Worm (Caenorhabditis elegans) whole organism, L4 larva: ENCODE data around the gene K03A11.1.

Source experiments
- F44E2.7 ChIP-seq: fragments of 200-800 bp; sonication (Bioruptor generic); IDR thresholded peaks from 2 replicates; pipeline ENCODE4 v2.1.2; 2022; ENCODE audit warnings: missing genetic modification characterization, missing compliant biosample characterization
- F49E8.2 ChIP-seq: sonication (generic microtip); optimal IDR thresholded peaks from 2 replicates; lab custom pipeline; 2016; ENCODE audit warnings: missing compliant biosample characterization, mild to moderate bottlenecking, missing genetic modification characterization, borderline replicate concordance
- Y105C5A.15 ChIP-seq: fragments of 200-800 bp; sonication (Bioruptor generic); IDR thresholded peaks from 2 replicates; pipeline ENCODE4 v1.3.6; 2022; ENCODE audit warnings: missing genetic modification characterization, missing compliant biosample characterization
- Y48G9A.11 ChIP-seq: fragments of 200-800 bp; sonication (Bioruptor generic); IDR thresholded peaks from 2 replicates; pipeline ENCODE4 v1.3.6; 2022; ENCODE audit warnings: missing genetic modification reagents, missing genetic modification characterization, missing compliant biosample characterization
- Y5F2A.4 ChIP-seq: fragments of 200-800 bp; sonication (Bioruptor generic); optimal IDR thresholded peaks from 2 replicates; lab custom pipeline; 2018; ENCODE audit warnings: mild to moderate bottlenecking, missing genetic modification characterization, missing compliant biosample characterization
- Y75B8A.6 ChIP-seq: fragments of 200-800 bp; sonication (Bioruptor generic); IDR thresholded peaks from 2 replicates; pipeline ENCODE4 v1.3.6; 2022; ENCODE audit warnings: missing genetic modification reagents, missing genetic modification characterization, missing compliant biosample characterization
- ZK337.2 ChIP-seq: fragments of 200-800 bp; sonication (Bioruptor generic); IDR thresholded peaks from 2 replicates; pipeline ENCODE4 v1.3.6; 2022; ENCODE audit warnings: missing genetic modification reagents, missing genetic modification characterization, missing compliant biosample characterization
- ZK546.5 ChIP-seq, 2 experiments: sonication (generic microtip); optimal IDR thresholded peaks; 2 replicates each; lab custom pipeline; 2017; ENCODE audit warnings: missing biosample characterization in 2 of 2, missing genetic modification characterization in 2 of 2
- attf-4 ChIP-seq: sonication (generic microtip); optimal IDR thresholded peaks from 3 replicates; lab custom pipeline; 2017; ENCODE audit warnings: missing biosample characterization, missing genetic modification characterization
- ceh-20 ChIP-seq: fragments of 200-800 bp; sonication (Bioruptor generic); IDR thresholded peaks from 2 replicates; pipeline ENCODE4 v1.3.6; 2022; ENCODE audit warnings: missing genetic modification reagents, missing genetic modification characterization, missing compliant biosample characterization
- ceh-28 ChIP-seq: fragments of 150-350 bp; optimal IDR thresholded peaks from 2 replicates; lab custom pipeline; 2014; ENCODE audit warnings: missing biosample characterization, missing genetic modification reagents, missing genetic modification characterization
- ces-1 ChIP-seq: fragments of 150-350 bp; sonication (generic microtip); optimal IDR thresholded peaks from 4 replicates; lab custom pipeline; 2014; ENCODE audit warnings: missing biosample characterization, missing genetic modification reagents, missing genetic modification characterization
- daf-19 ChIP-seq: fragments of 200-800 bp; sonication (Bioruptor generic); conservative IDR thresholded peaks from 2 replicates; pipeline ENCODE4 v1.3.6; 2022; ENCODE audit warnings: missing genetic modification characterization, missing compliant biosample characterization
- dmd-6 ChIP-seq: fragments of 200-800 bp; sonication (Bioruptor generic); IDR thresholded peaks from 2 replicates; pipeline ENCODE4 v1.3.6; 2022; ENCODE audit warnings: missing genetic modification reagents, missing genetic modification characterization, missing compliant biosample characterization
- dmd-9 ChIP-seq: fragments of 200-800 bp; sonication (Bioruptor generic); IDR thresholded peaks from 2 replicates; pipeline ENCODE4 v1.3.6; 2022; ENCODE audit warnings: missing genetic modification reagents, missing genetic modification characterization, missing compliant biosample characterization
- dpl-1 ChIP-seq: fragments of 150-350 bp; optimal IDR thresholded peaks from 2 replicates; lab custom pipeline; 2014; ENCODE audit warnings: missing biosample characterization, missing genetic modification reagents, missing genetic modification characterization
- duxl-1 ChIP-seq: sonication (generic microtip); optimal IDR thresholded peaks from 2 replicates; lab custom pipeline; 2016; ENCODE audit warnings: mild to moderate bottlenecking, missing genetic modification characterization, moderate library complexity, missing compliant biosample characterization; ENCODE audit not compliant: poor library complexity
- egl-27 ChIP-seq: sonication (generic microtip); optimal IDR thresholded peaks from 3 replicates; lab custom pipeline; 2017; ENCODE audit warnings: missing biosample characterization, missing genetic modification reagents, missing genetic modification characterization
- fkh-10 ChIP-seq: fragments of 150-350 bp; optimal IDR thresholded peaks from 2 replicates; lab custom pipeline; 2014; ENCODE audit warnings: missing biosample characterization, missing genetic modification reagents, missing genetic modification characterization
- hif-1 ChIP-seq, 2 experiments: sonication (generic microtip); optimal IDR thresholded peaks; 2 replicates each; lab custom pipeline; 2016 to 2017; ENCODE audit warnings: missing compliant biosample characterization in 2 of 2, missing genetic modification characterization in 2 of 2, missing genetic modification reagents in 2 of 2, missing genotype in 2 of 2, mild to moderate bottlenecking in 1 of 2
- hlh-11 ChIP-seq: fragments of 200-800 bp; sonication (Bioruptor generic); optimal IDR thresholded peaks from 2 replicates; lab custom pipeline; 2018; ENCODE audit warnings: mild to moderate bottlenecking, missing genetic modification characterization, missing compliant biosample characterization
- hlh-30 ChIP-seq: sonication (generic microtip); optimal IDR thresholded peaks from 2 replicates; lab custom pipeline; 2017; ENCODE audit warnings: antibody characterized with exemption, mild to moderate bottlenecking, missing genetic modification characterization, missing compliant biosample characterization; ENCODE audit not compliant: insufficient read depth
- lim-7 ChIP-seq: fragments of 200-800 bp; sonication (Bioruptor generic); IDR thresholded peaks from 2 replicates; pipeline ENCODE4 v1.3.6; 2022; ENCODE audit warnings: missing genetic modification characterization, missing compliant biosample characterization
- lin-13 ChIP-seq: fragments of 150-350 bp; optimal IDR thresholded peaks from 2 replicates; lab custom pipeline; 2014; ENCODE audit warnings: missing biosample characterization, missing genetic modification reagents, missing genetic modification characterization
- lin-29 ChIP-seq: fragments of 200-800 bp; sonication (Bioruptor generic); IDR thresholded peaks from 2 replicates; pipeline ENCODE4 v1.3.6; 2022; ENCODE audit warnings: missing genetic modification reagents, missing genetic modification characterization, missing compliant biosample characterization
- lin-39 ChIP-seq: fragments of 150-350 bp; optimal IDR thresholded peaks from 2 replicates; lab custom pipeline; 2014; ENCODE audit warnings: missing biosample characterization, missing genetic modification reagents, missing genetic modification characterization
- lsy-2 ChIP-seq, 2 experiments: fragments of 150-350 bp in 1 of 2; sonication (generic microtip) in 1 of 2; optimal IDR thresholded peaks; 2 replicates each; lab custom pipeline; 2014 to 2017; ENCODE audit warnings: missing biosample characterization in 2 of 2, missing genetic modification characterization in 2 of 2
- madf-5 ChIP-seq, 2 experiments: fragments of 200-800 bp; sonication (Bioruptor generic); IDR thresholded peaks; 2 replicates each; pipeline ENCODE4 v1.3.6; 2022; ENCODE audit warnings: missing compliant biosample characterization in 2 of 2, missing genetic modification characterization in 2 of 2
- mdl-1 ChIP-seq, 2 experiments: fragments of 150-350 bp in 1 of 2; sonication (generic microtip) in 1 of 2; optimal IDR thresholded peaks; 2 replicates each; lab custom pipeline; 2014 to 2017; ENCODE audit warnings: missing biosample characterization in 2 of 2, missing genetic modification characterization in 2 of 2
- mep-1 ChIP-seq: fragments of 150-350 bp; sonication (generic microtip); optimal IDR thresholded peaks from 3 replicates; lab custom pipeline; 2014; ENCODE audit warnings: missing biosample characterization, missing genetic modification characterization
- nhr-25 ChIP-seq: sonication (generic microtip); optimal IDR thresholded peaks from 2 replicates; lab custom pipeline; 2017; ENCODE audit warnings: missing genetic modification characterization, mild to moderate bottlenecking, missing compliant biosample characterization, antibody characterized with exemption, moderate library complexity, borderline replicate concordance; ENCODE audit not compliant: insufficient read depth
- nhr-28 ChIP-seq: fragments of 150-350 bp; optimal IDR thresholded peaks from 2 replicates; lab custom pipeline; 2014; ENCODE audit warnings: missing biosample characterization, missing genetic modification characterization
- nhr-41 ChIP-seq: fragments of 200-800 bp; sonication (Bioruptor generic); IDR thresholded peaks from 2 replicates; pipeline ENCODE4 v1.3.6; 2022; ENCODE audit warnings: missing genetic modification reagents, missing genetic modification characterization, missing compliant biosample characterization
- nhr-42 ChIP-seq: fragments of 200-800 bp; sonication (Bioruptor generic); IDR thresholded peaks from 2 replicates; pipeline ENCODE4 v1.3.6; 2022; ENCODE audit warnings: missing genetic modification characterization, missing compliant biosample characterization
- nhr-76 ChIP-seq: fragments of 150-350 bp; optimal IDR thresholded peaks from 2 replicates; lab custom pipeline; 2014; ENCODE audit warnings: missing biosample characterization, missing genetic modification characterization
- nhr-77 ChIP-seq: fragments of 150-350 bp; optimal IDR thresholded peaks from 2 replicates; lab custom pipeline; 2014; ENCODE audit warnings: missing biosample characterization, missing genetic modification characterization
- rbr-2 ChIP-seq: sonication (generic microtip); optimal IDR thresholded peaks from 2 replicates; lab custom pipeline; 2016; ENCODE audit warnings: missing genotype, missing genetic modification characterization, missing compliant biosample characterization
- sdz-12 ChIP-seq: fragments of 200-800 bp; sonication (Bioruptor generic); optimal IDR thresholded peaks from 2 replicates; lab custom pipeline; 2018; ENCODE audit warnings: mild to moderate bottlenecking, missing genetic modification characterization, missing compliant biosample characterization
- skn-1 ChIP-seq: fragments of 150-350 bp; optimal IDR thresholded peaks from 2 replicates; lab custom pipeline; 2014; ENCODE audit warnings: missing biosample characterization, missing genetic modification characterization
- snpc-4 ChIP-seq: fragments of 150-350 bp; optimal IDR thresholded peaks from 2 replicates; lab custom pipeline; 2014; ENCODE audit warnings: missing biosample characterization, missing genetic modification characterization
- spr-1 ChIP-seq: sonication (generic microtip); optimal IDR thresholded peaks from 2 replicates; lab custom pipeline; 2016; ENCODE audit warnings: mild to moderate bottlenecking, missing genetic modification characterization, missing compliant biosample characterization
- unc-62 ChIP-seq, 3 experiments: fragments of 150-350 bp in 1 of 3; sonication (generic microtip); optimal IDR thresholded peaks in 2 of 3; peaks in 1 of 3; 1 replicate in 1 of 3; 2 replicates in 2 of 3; lab custom pipeline; 2014 to 2017; ENCODE audit warnings: missing biosample characterization in 3 of 3, missing genetic modification characterization in 3 of 3, missing genetic modification reagents in 3 of 3, missing genotype in 1 of 3
- zag-1 ChIP-seq: fragments of 150-350 bp; optimal IDR thresholded peaks from 2 replicates; lab custom pipeline; 2014; ENCODE audit warnings: missing biosample characterization, missing genetic modification characterization
- zip-2 ChIP-seq: fragments of 150-350 bp; optimal IDR thresholded peaks from 2 replicates; lab custom pipeline; 2014; ENCODE audit warnings: missing biosample characterization, missing genetic modification characterization

The K03A11.1 gene

ce11 chrX:13007857-13008813, 43.4 kb upstream of the K03A11.1 start, which contains the start of gene nhr-25:
nhr-25 (plus strand) TSS chrX:13008493.
- TF ChIP-seq zag-1 (tag; lab: Kevin White, UChicago) (no peak), mep-1 (tag; lab: Kevin White, UChicago) (peak; percentile 52), spr-1 (tag; lab: Kevin White, UChicago) (no peak), nhr-28 (tag; lab: Kevin White, UChicago) (peak; percentile 50), nhr-41 (GFP tag; lab: Robert Waterston, UW) (no peak), Y105C5A.15 (GFP tag; lab: Robert Waterston, UW) (0 out of 2 replicates have a peak, but pooled peaks have one; percentile 7), hlh-11 (tag; lab: Kevin White, UChicago) (peak; percentile 3), F44E2.7 (GFP tag; lab: Robert Waterston, UW) (no peak), lsy-2 (tag; optimal IDR thresholded peaks at IDR 0.05; lab: Kevin White, UChicago) (peak in 1 of 2 experiments; percentile 3), unc-62 (GFP tag; optimal IDR thresholded peaks at IDR 0.05 in 1 of 2; lab: Kevin White, UChicago) (peak in 1 of 2 experiments; percentile 62), unc-62 (tag; optimal IDR thresholded peaks at IDR 0.05; lab: Kevin White, UChicago) (no peak), nhr-25 (peak; percentile 99), daf-19 (GFP tag; lab: Robert Waterston, UW) (no peak)

ce11 chrX:13008895-13009294, 42.6 kb upstream of the K03A11.1 start:
- TF ChIP-seq ces-1 (GFP tag; lab: Kevin White, UChicago) (no peak), nhr-28 (tag; lab: Kevin White, UChicago) (peak; percentile 36), sdz-12 (GFP tag; lab: Kevin White, UChicago) (no peak), lsy-2 (tag; optimal IDR thresholded peaks at IDR 0.05; lab: Kevin White, UChicago) (no peak), Y5F2A.4 (GFP tag; lab: Kevin White, UChicago) (no peak), nhr-42 (GFP tag; lab: Robert Waterston, UW) (no peak), nhr-77 (tag; lab: Kevin White, UChicago) (no peak), spr-1 (tag; lab: Kevin White, UChicago) (no peak), zag-1 (tag; lab: Kevin White, UChicago) (no peak), hif-1 (tag; optimal IDR thresholded peaks at IDR 0.05; lab: Kevin White, UChicago) (no peak), ZK337.2 (GFP tag; lab: Robert Waterston, UW) (no peak), dpl-1 (no peak), attf-4 (no peak), rbr-2 (tag; lab: Kevin White, UChicago) (no peak), mdl-1 (tag; optimal IDR thresholded peaks at IDR 0.05; lab: Kevin White, UChicago) (peak in 1 of 2 experiments; percentile 8), fkh-10 (GFP tag; lab: Kevin White, UChicago) (no peak), Y48G9A.11 (no peak), zip-2 (tag; lab: Kevin White, UChicago) (no peak), unc-62 (GFP tag; optimal IDR thresholded peaks at IDR 0.05 in 1 of 2; lab: Kevin White, UChicago) (peak in 1 of 2 experiments; percentile 73), unc-62 (tag; optimal IDR thresholded peaks at IDR 0.05; lab: Kevin White, UChicago) (no peak), dmd-9 (GFP tag; lab: Robert Waterston, UW) (no peak), Y105C5A.15 (GFP tag; lab: Robert Waterston, UW) (no peak), ceh-28 (tag; lab: Kevin White, UChicago) (no peak), hlh-30 (tag; lab: Kevin White, UChicago) (peak; percentile 51), F49E8.2 (no peak), snpc-4 (no peak), madf-5 (GFP tag; IDR thresholded peaks at IDR 0.05; lab: Robert Waterston, UW) (no peak), lin-29 (GFP tag; lab: Robert Waterston, UW) (no peak), duxl-1 (tag; lab: Kevin White, UChicago) (no peak), egl-27 (tag; lab: Kevin White, UChicago) (no peak), lin-39 (tag; lab: Kevin White, UChicago) (no peak), dmd-6 (GFP tag; lab: Robert Waterston, UW) (no peak), Y75B8A.6 (GFP tag; lab: Robert Waterston, UW) (no peak), nhr-76 (tag; lab: Kevin White, UChicago) (no peak), skn-1 (tag; lab: Kevin White, UChicago) (no peak), ZK546.5 (tag; optimal IDR thresholded peaks at IDR 0.05; lab: Kevin White, UChicago) (no peak), lin-13 (GFP tag; lab: Kevin White, UChicago) (no peak), lim-7 (GFP tag; lab: Robert Waterston, UW) (no peak), nhr-41 (GFP tag; lab: Robert Waterston, UW) (no peak), ceh-20 (GFP tag; lab: Robert Waterston, UW) (no peak), nhr-25 (peak; percentile 99)
